Worm (Caenorhabditis elegans) whole organism, early embryonic: ENCODE results near the gene F25E5.9.

Experiments
- B0310.2 ChIP-seq: sonication (generic microtip); optimal IDR thresholded peaks from 2 replicates; lab custom pipeline; 2016; ENCODE audit warnings: mild to moderate bottlenecking, missing genetic modification characterization, missing compliant biosample characterization
- F13C5.2 ChIP-seq: sonication (generic microtip); optimal IDR thresholded peaks from 2 replicates; lab custom pipeline; 2017; ENCODE audit warnings: mild to moderate bottlenecking, missing genetic modification characterization, inconsistent platforms, missing compliant biosample characterization
- aly-1 ChIP-seq: sonication (generic microtip); optimal IDR thresholded peaks from 2 replicates; lab custom pipeline; 2016; ENCODE audit warnings: missing genetic modification characterization, missing compliant biosample characterization
- ama-1 ChIP-seq: fragments of 150-350 bp; optimal IDR thresholded peaks from 2 replicates; lab custom pipeline; 2014
- ceh-13 ChIP-seq: fragments of 200-800 bp; sonication (Bioruptor generic); optimal IDR thresholded peaks from 2 replicates; lab custom pipeline; 2018; ENCODE audit warnings: mild to moderate bottlenecking, missing genetic modification characterization, missing compliant biosample characterization
- ceh-36 ChIP-seq: sonication (generic microtip); optimal IDR thresholded peaks from 2 replicates; lab custom pipeline; 2016; ENCODE audit warnings: missing genetic modification characterization, inconsistent platforms, missing compliant biosample characterization
- ets-7 ChIP-seq: sonication (generic microtip); optimal IDR thresholded peaks from 2 replicates; lab custom pipeline; 2016; ENCODE audit warnings: missing genotype, missing genetic modification characterization, missing compliant biosample characterization
- flt-1 ChIP-seq: fragments of 200-800 bp; sonication (Bioruptor generic); IDR thresholded peaks from 2 replicates; pipeline ENCODE4 v1.3.6; 2022; ENCODE audit warnings: missing genetic modification characterization, missing compliant biosample characterization
- hmbx-1 ChIP-seq: sonication (generic microtip); optimal IDR thresholded peaks from 2 replicates; lab custom pipeline; 2016; ENCODE audit warnings: mild to moderate bottlenecking, missing genetic modification characterization, missing compliant biosample characterization
- hmg-4 ChIP-seq: fragments of 200-800 bp; sonication (Bioruptor generic); optimal IDR thresholded peaks from 2 replicates; lab custom pipeline; 2018; ENCODE audit warnings: mild to moderate bottlenecking, missing genetic modification characterization, missing compliant biosample characterization
- hnd-1 ChIP-seq: sonication (generic microtip); optimal IDR thresholded peaks from 2 replicates; lab custom pipeline; 2016; ENCODE audit warnings: missing genetic modification characterization, missing compliant biosample characterization
- pes-1 ChIP-seq: fragments of 200-800 bp; sonication (Bioruptor generic); IDR thresholded peaks from 2 replicates; pipeline ENCODE4 v1.3.6; 2022; ENCODE audit warnings: missing genetic modification reagents, missing genetic modification characterization, missing compliant biosample characterization
- scrt-1 ChIP-seq: fragments of 200-800 bp; sonication (Bioruptor generic); IDR thresholded peaks from 2 replicates; pipeline ENCODE4 v1.3.6; 2022; ENCODE audit warnings: missing genetic modification characterization, missing compliant biosample characterization
- sea-1 ChIP-seq: fragments of 200-800 bp; sonication (Bioruptor generic); conservative IDR thresholded peaks from 2 replicates; pipeline ENCODE4 v1.3.6; 2022; ENCODE audit warnings: missing genetic modification characterization, missing compliant biosample characterization
- tbx-11 ChIP-seq: fragments of 200-800 bp; sonication (Bioruptor generic); IDR thresholded peaks from 2 replicates; pipeline ENCODE4 v1.3.6; 2022; ENCODE audit warnings: missing genetic modification characterization, missing compliant biosample characterization
- tbx-37 ChIP-seq: fragments of 200-800 bp; sonication (Bioruptor generic); conservative IDR thresholded peaks from 2 replicates; pipeline ENCODE4 v1.3.6; 2022; ENCODE audit warnings: missing genetic modification reagents, missing genetic modification characterization, missing compliant biosample characterization
- tra-4 ChIP-seq: sonication (generic microtip); optimal IDR thresholded peaks from 2 replicates; lab custom pipeline; 2017; ENCODE audit warnings: missing genetic modification characterization, missing compliant biosample characterization

Gene F25E5.9

DNA sequence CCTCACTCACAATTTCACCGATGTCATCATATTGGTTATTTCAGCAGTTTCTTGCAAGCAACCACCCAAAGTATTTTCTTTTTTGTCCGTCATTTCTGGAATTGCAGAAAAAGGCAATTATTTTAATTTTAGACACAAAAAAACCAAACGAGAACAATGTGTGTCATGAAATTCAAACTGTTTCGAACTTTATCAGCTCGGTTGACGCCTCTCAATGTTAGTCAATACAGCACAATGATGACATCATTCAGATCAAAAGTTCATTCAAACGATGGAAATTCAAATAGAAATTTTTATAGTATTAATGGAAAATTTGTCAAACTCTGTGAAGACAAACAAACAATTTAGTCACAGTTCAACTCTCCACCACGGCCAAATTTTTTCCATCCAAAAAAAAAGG, 45.8 kb downstream of the F25E5.9 start, which contains the start of gene fbxa-105:
Gene fbxa-105, minus strand, starts transcription at position 97 of the 400 bp plus-strand sequence.
- TF ChIP-seq hmbx-1 (tag; lab: Kevin White, UChicago) (no peak), pes-1 (GFP tag; lab: Robert Waterston, UW) (no peak), F13C5.2 (tag; lab: Kevin White, UChicago) (no peak), B0310.2 (tag; lab: Kevin White, UChicago) (no peak), flt-1 (GFP tag; lab: Robert Waterston, UW) (no peak), tbx-37 (GFP tag; lab: Robert Waterston, UW) (no peak), ceh-13 (GFP tag; lab: Kevin White, UChicago) (no peak), tbx-11 (no peak), aly-1 (tag; lab: Kevin White, UChicago) (no peak), tra-4 (no peak)

DNA sequence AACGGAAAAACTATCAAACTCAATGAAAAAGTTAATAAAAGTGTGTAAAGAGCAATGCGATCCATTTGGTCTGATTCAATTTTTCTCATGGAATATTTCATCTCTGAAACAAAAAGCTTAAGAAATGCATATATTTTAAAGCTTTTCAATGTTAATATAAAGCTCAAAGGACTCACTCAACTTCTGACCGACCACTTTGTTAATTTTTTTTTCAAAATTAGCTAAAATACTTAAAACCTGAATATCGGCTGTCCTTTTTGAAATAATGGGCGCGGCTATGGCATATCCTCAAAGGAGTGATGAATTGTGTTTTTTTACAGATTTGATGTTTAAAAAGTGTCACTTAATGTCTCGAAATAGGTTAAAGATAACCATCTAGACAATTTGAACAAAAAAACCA, 47.9 kb downstream of the F25E5.9 start, which contains the start of gene C02H6.1:
Gene C02H6.1, minus strand, starts transcription at position 101 of the 400 bp plus-strand sequence.
- TF ChIP-seq sea-1 (GFP tag; lab: Robert Waterston, UW) (no peak), aly-1 (tag; lab: Kevin White, UChicago) (no peak), B0310.2 (tag; lab: Kevin White, UChicago) (no peak), hnd-1 (tag; lab: Kevin White, UChicago) (no peak), F13C5.2 (tag; lab: Kevin White, UChicago) (no peak), hmbx-1 (tag; lab: Kevin White, UChicago) (no peak), hmg-4 (GFP tag; lab: Kevin White, UChicago) (no peak), ets-7 (no peak), tbx-11 (no peak), tbx-37 (GFP tag; lab: Robert Waterston, UW) (no peak), pes-1 (GFP tag; lab: Robert Waterston, UW) (no peak), scrt-1 (GFP tag; lab: Robert Waterston, UW) (no peak), ceh-13 (GFP tag; lab: Kevin White, UChicago) (no peak), ceh-36 (tag; lab: Kevin White, UChicago) (no peak)

DNA sequence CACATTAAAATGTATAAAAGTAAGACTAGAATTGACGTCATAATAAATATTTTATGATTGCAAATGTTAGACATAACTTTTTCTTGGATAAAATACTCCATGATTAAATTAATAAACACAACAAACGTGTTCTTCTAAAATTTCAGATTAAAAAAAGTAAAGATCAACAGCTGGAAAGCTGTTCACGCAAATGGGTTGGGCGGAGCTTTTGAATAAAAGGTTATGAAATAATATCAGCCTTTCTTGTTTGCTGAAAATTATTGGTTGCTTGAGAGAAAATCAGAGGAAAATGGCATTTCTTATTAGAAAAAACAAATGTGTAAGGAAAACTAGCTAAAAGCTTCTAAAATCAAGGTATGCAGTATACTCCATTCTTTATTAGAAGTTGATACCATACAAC, 50.0 kb downstream of the F25E5.9 start, which contains the start of gene C02H6.3:
Gene C02H6.3, minus strand, starts transcription at position 101 of the 400 bp plus-strand sequence.
- TF ChIP-seq tbx-37 (GFP tag; lab: Robert Waterston, UW) (no peak), ets-7 (no peak), scrt-1 (GFP tag; lab: Robert Waterston, UW) (no peak), aly-1 (tag; lab: Kevin White, UChicago) (no peak), hmbx-1 (tag; lab: Kevin White, UChicago) (no peak), ama-1 (lab: Kevin White, UChicago) (no peak), ceh-36 (tag; lab: Kevin White, UChicago) (no peak)
